Fruit fly (Drosophila melanogaster): ENCODE results near the gene CG10301.
A peak's percentile ranks its signal among the peaks of the same experiment; 100 is the strongest.

The CG10301 gene

dm6 chr3R:23673084-23673483, 36.9 kb upstream of the CG10301 start:
- TF ChIP-seq Dif (GFP tag; optimal IDR thresholded peaks at IDR 0.05; ENCODE audit: partially characterized antibody) (no peak), dmrt93B (GFP tag; optimal IDR thresholded peaks at IDR 0.05) (no peak), fru (GFP tag; optimal IDR thresholded peaks at IDR 0.05) (no peak), psq (GFP tag; optimal IDR thresholded peaks at IDR 0.05) (no peak), h (GFP tag; optimal IDR thresholded peaks at IDR 0.05) (no peak), OdsH (GFP tag; optimal IDR thresholded peaks at IDR 0.05) (no peak), Jra (GFP tag; optimal IDR thresholded peaks at IDR 0.05) (no peak), foxo (GFP tag; optimal IDR thresholded peaks at IDR 0.05) (no peak), Rel (GFP tag; optimal IDR thresholded peaks at IDR 0.05) (no peak), Rel (tag; optimal IDR thresholded peaks at IDR 0.05) (no peak), CG9705 (GFP tag; optimal IDR thresholded peaks at IDR 0.05) (no peak)

- TF ChIP-seq usp (GFP tag; optimal IDR thresholded peaks at IDR 0.05) (no peak), Abd-B (GFP tag; optimal IDR thresholded peaks at IDR 0.05) (no peak), lola (GFP tag; optimal IDR thresholded peaks at IDR 0.05) (no peak), woc (GFP tag; optimal IDR thresholded peaks at IDR 0.05) (no peak), Rel (GFP tag; optimal IDR thresholded peaks at IDR 0.05) (no peak), Rel (tag; optimal IDR thresholded peaks at IDR 0.05) (no peak), sv (GFP tag; optimal IDR thresholded peaks at IDR 0.05) (no peak), GATAd (GFP tag; optimal IDR thresholded peaks at IDR 0.05) (no peak), psq (GFP tag; optimal IDR thresholded peaks at IDR 0.05) (no peak)
Measured at dm6 chr3R:23674369-23674768, 35.6 kb upstream of the CG10301 start.

dm6 chr3R:23675646-23676045, 34.3 kb upstream of the CG10301 start:
- TF ChIP-seq br (GFP tag; optimal IDR thresholded peaks at IDR 0.05) (no peak), rgr (GFP tag; optimal IDR thresholded peaks at IDR 0.05) (no peak)

dm6 chr3R:23677058-23677457, 32.9 kb upstream of the CG10301 start, which contains the start of gene GILT3:
TSS of gene GILT3 (plus strand) at chr3R:23677358.
- TF ChIP-seq Jra (GFP tag; optimal IDR thresholded peaks at IDR 0.05): no peak
- no peak for TF ChIP-seq Sp1 (GFP tag; optimal IDR thresholded peaks at IDR 0.05)
- no peak for TF ChIP-seq dmrt93B (GFP tag; optimal IDR thresholded peaks at IDR 0.05)
- no peak for TF ChIP-seq usp (GFP tag; optimal IDR thresholded peaks at IDR 0.05)
- no peak for TF ChIP-seq CrebA (GFP tag; optimal IDR thresholded peaks at IDR 0.05; ENCODE audit: borderline replicate concordance)
- no peak for TF ChIP-seq ey (GFP tag; optimal IDR thresholded peaks at IDR 0.05)
- no peak for TF ChIP-seq brk (GFP tag; optimal IDR thresholded peaks at IDR 0.05)
- no peak for TF ChIP-seq Mio (GFP tag; optimal IDR thresholded peaks at IDR 0.05)
- TF ChIP-seq CG9705 (GFP tag; optimal IDR thresholded peaks at IDR 0.05): no peak
- TF ChIP-seq Hr78 (GFP tag; optimal IDR thresholded peaks at IDR 0.05): no peak
- TF ChIP-seq rgr (GFP tag; optimal IDR thresholded peaks at IDR 0.05): no peak
- no peak for TF ChIP-seq Myc (optimal IDR thresholded peaks at IDR 0.05)
- TF ChIP-seq GATAd (GFP tag; optimal IDR thresholded peaks at IDR 0.05): no peak
- TF ChIP-seq dsf (GFP tag; optimal IDR thresholded peaks at IDR 0.05; ENCODE audit: borderline replicate concordance): no peak
- TF ChIP-seq br (GFP tag; optimal IDR thresholded peaks at IDR 0.05): no peak
- TF ChIP-seq h (GFP tag; optimal IDR thresholded peaks at IDR 0.05): no peak
- TF ChIP-seq OdsH (GFP tag; optimal IDR thresholded peaks at IDR 0.05): no peak
- no peak for TF ChIP-seq jim (GFP tag; optimal IDR thresholded peaks at IDR 0.05)

dm6 chr3R:23678349-23679193, 31.4 kb upstream of the CG10301 start, which contains the start of gene GILT2:
TSS of gene GILT2 (plus strand) at chr3R:23678895.
- TF ChIP-seq Myc (optimal IDR thresholded peaks at IDR 0.05) (no peak), Dif (GFP tag; optimal IDR thresholded peaks at IDR 0.05; ENCODE audit: partially characterized antibody) (peak; percentile 53), psq (GFP tag; optimal IDR thresholded peaks at IDR 0.05) (peak; percentile 86), fru (GFP tag; optimal IDR thresholded peaks at IDR 0.05) (peak; percentile 88), sv (GFP tag; optimal IDR thresholded peaks at IDR 0.05) (peak; percentile 85), sage (GFP tag; optimal IDR thresholded peaks at IDR 0.05) (peak; percentile 87), Vsx2 (GFP tag; optimal IDR thresholded peaks at IDR 0.05; ENCODE audit: partially characterized antibody) (peak; percentile 57), Jra (GFP tag; optimal IDR thresholded peaks at IDR 0.05) (peak; percentile 39), CG32264 (GFP tag; optimal IDR thresholded peaks at IDR 0.05) (peak; percentile 45), Dfd (GFP tag; optimal IDR thresholded peaks at IDR 0.05) (no peak), CrebA (GFP tag; optimal IDR thresholded peaks at IDR 0.05; ENCODE audit: borderline replicate concordance) (peak; percentile 28), h (GFP tag; optimal IDR thresholded peaks at IDR 0.05) (peak; percentile 90), foxo (GFP tag; optimal IDR thresholded peaks at IDR 0.05) (peak in 1 of 2 experiments; percentile 91), Sp1 (GFP tag; optimal IDR thresholded peaks at IDR 0.05) (peak; percentile 91), N (GFP tag; optimal IDR thresholded peaks at IDR 0.05) (no peak), OdsH (GFP tag; optimal IDR thresholded peaks at IDR 0.05) (peak; percentile 89), ey (GFP tag; optimal IDR thresholded peaks at IDR 0.05) (peak; percentile 79), dl (GFP tag; optimal IDR thresholded peaks at IDR 0.05; ENCODE audit: insufficient read depth in 1 of 2, partially characterized antibody in 2 of 2) (no peak), rgr (GFP tag; optimal IDR thresholded peaks at IDR 0.05) (peak; percentile 91), GATAd (GFP tag; optimal IDR thresholded peaks at IDR 0.05) (peak; percentile 8), dmrt93B (GFP tag; optimal IDR thresholded peaks at IDR 0.05) (peak; percentile 83), tai (GFP tag; optimal IDR thresholded peaks at IDR 0.05) (no peak), CG9705 (GFP tag; optimal IDR thresholded peaks at IDR 0.05) (peak; percentile 66), Hr78 (GFP tag; optimal IDR thresholded peaks at IDR 0.05) (no peak), Hnf4 (GFP tag; optimal IDR thresholded peaks at IDR 0.05) (no peak), HLH106 (tag; optimal IDR thresholded peaks at IDR 0.05) (peak; percentile 87), lola (GFP tag; optimal IDR thresholded peaks at IDR 0.05) (no peak), pan (optimal IDR thresholded peaks at IDR 0.05) (no peak)
